Fruit fly (Drosophila melanogaster) whole organism, pupa: ENCODE data around the gene SPE.

Experiments
- CG10348 ChIP-seq: fragments of 200-800 bp; sonication (Bioruptor generic); IDR thresholded peaks from 2 replicates; pipeline ENCODE4 v1.3.6; 2022; ENCODE audit warnings: missing biosample characterization, missing genetic modification characterization
- CG12605 ChIP-seq: fragments of 200-800 bp; sonication (Bioruptor generic); IDR thresholded peaks from 2 replicates; pipeline ENCODE4 v1.3.6; 2022; ENCODE audit warnings: missing biosample characterization, missing genetic modification characterization
- CG13204 ChIP-seq: fragments of 200-800 bp; sonication (Bioruptor generic); optimal IDR thresholded peaks from 2 replicates; lab custom pipeline; 2018; ENCODE audit warnings: missing biosample characterization, mild to moderate bottlenecking, missing genetic modification characterization, moderate library complexity
- CG14655 ChIP-seq: fragments of 200-800 bp; sonication (Bioruptor generic); optimal IDR thresholded peaks from 3 replicates; lab custom pipeline; 2017; ENCODE audit warnings: mild to moderate bottlenecking, missing biosample characterization, missing genetic modification reagents, missing genetic modification characterization
- CG15710 ChIP-seq: fragments of 200-800 bp; sonication (Bioruptor generic); optimal IDR thresholded peaks from 2 replicates; lab custom pipeline; 2018; ENCODE audit warnings: missing biosample characterization, mild to moderate bottlenecking, missing genetic modification characterization, moderate library complexity
- CG17806 ChIP-seq: fragments of 200-800 bp; sonication (Bioruptor generic); optimal IDR thresholded peaks from 2 replicates; lab custom pipeline; 2018; ENCODE audit warnings: missing biosample characterization, mild to moderate bottlenecking, missing genetic modification characterization, moderate library complexity
- CG32121 ChIP-seq: fragments of 200-800 bp; sonication (Bioruptor generic); IDR thresholded peaks from 2 replicates; pipeline ENCODE4 v1.3.6; 2022; ENCODE audit warnings: missing biosample characterization, missing genetic modification characterization
- CG34367 ChIP-seq: fragments of 200-800 bp; sonication (Bioruptor generic); optimal IDR thresholded peaks from 2 replicates; lab custom pipeline; 2018; ENCODE audit warnings: missing biosample characterization, mild to moderate bottlenecking, missing genetic modification characterization
- CG4496 ChIP-seq: fragments of 200-800 bp; sonication (Bioruptor generic); IDR thresholded peaks from 3 replicates; pipeline ENCODE4 v1.3.6; 2022; ENCODE audit warnings: missing biosample characterization, missing genetic modification characterization
- CG8159 ChIP-seq: fragments of 200-800 bp; sonication (Bioruptor generic); optimal IDR thresholded peaks from 3 replicates; lab custom pipeline; 2018; ENCODE audit warnings: missing biosample characterization, mild to moderate bottlenecking, missing genetic modification characterization, moderate library complexity
- CG8301 ChIP-seq: fragments of 200-800 bp; sonication (Bioruptor generic); optimal IDR thresholded peaks from 2 replicates; lab custom pipeline; 2018; ENCODE audit warnings: missing biosample characterization, mild to moderate bottlenecking, missing genetic modification characterization
- CG9948 ChIP-seq: fragments of 200-800 bp; sonication (Bioruptor generic); optimal IDR thresholded peaks from 2 replicates; lab custom pipeline; 2018; ENCODE audit warnings: missing biosample characterization, mild to moderate bottlenecking, missing genetic modification characterization, moderate library complexity
- D1 ChIP-seq: fragments of 200-800 bp; sonication (Bioruptor generic); optimal IDR thresholded peaks from 2 replicates; lab custom pipeline; 2018; ENCODE audit warnings: missing biosample characterization, mild to moderate bottlenecking, missing genetic modification characterization, moderate library complexity
- EcR ChIP-seq: fragments of 200-800 bp; sonication (Bioruptor generic); optimal IDR thresholded peaks from 3 replicates; lab custom pipeline; 2019; ENCODE audit warnings: missing biosample characterization, missing genetic modification characterization, mild to moderate bottlenecking, moderate library complexity, missing genetic modification reagents
- Ets98B ChIP-seq: fragments of 200-800 bp; sonication (Bioruptor generic); IDR thresholded peaks from 2 replicates; pipeline ENCODE4 v1.3.6; 2022; ENCODE audit warnings: missing biosample characterization, missing genetic modification characterization
- Pif1A ChIP-seq: fragments of 200-800 bp; sonication (Bioruptor generic); optimal IDR thresholded peaks from 3 replicates; lab custom pipeline; 2016; ENCODE audit warnings: missing biosample characterization, missing genetic modification characterization
- Pif1B ChIP-seq: fragments of 200-800 bp; sonication (Bioruptor generic); optimal IDR thresholded peaks from 3 replicates; lab custom pipeline; 2016; ENCODE audit warnings: missing biosample characterization, missing genetic modification characterization
- Snoo ChIP-seq: fragments of 200-800 bp; sonication (Bioruptor generic); optimal IDR thresholded peaks from 3 replicates; lab custom pipeline; 2017; ENCODE audit warnings: missing biosample characterization, mild to moderate bottlenecking, missing genetic modification characterization, inconsistent platforms
- fd96Ca ChIP-seq: fragments of 200-800 bp; sonication (Bioruptor generic); IDR thresholded peaks from 3 replicates; pipeline ENCODE4 v1.3.6; 2022; ENCODE audit warnings: missing biosample characterization, missing genetic modification characterization
- gl ChIP-seq: fragments of 200-800 bp; sonication (Bioruptor generic); optimal IDR thresholded peaks from 2 replicates; lab custom pipeline; 2018; ENCODE audit warnings: missing biosample characterization, mild to moderate bottlenecking, missing genetic modification characterization
- rn ChIP-seq: fragments of 200-800 bp; sonication (Bioruptor generic); IDR thresholded peaks from 2 replicates; pipeline ENCODE4 v1.3.6; 2022; ENCODE audit warnings: missing biosample characterization, missing genetic modification characterization

Gene SPE

DNA sequence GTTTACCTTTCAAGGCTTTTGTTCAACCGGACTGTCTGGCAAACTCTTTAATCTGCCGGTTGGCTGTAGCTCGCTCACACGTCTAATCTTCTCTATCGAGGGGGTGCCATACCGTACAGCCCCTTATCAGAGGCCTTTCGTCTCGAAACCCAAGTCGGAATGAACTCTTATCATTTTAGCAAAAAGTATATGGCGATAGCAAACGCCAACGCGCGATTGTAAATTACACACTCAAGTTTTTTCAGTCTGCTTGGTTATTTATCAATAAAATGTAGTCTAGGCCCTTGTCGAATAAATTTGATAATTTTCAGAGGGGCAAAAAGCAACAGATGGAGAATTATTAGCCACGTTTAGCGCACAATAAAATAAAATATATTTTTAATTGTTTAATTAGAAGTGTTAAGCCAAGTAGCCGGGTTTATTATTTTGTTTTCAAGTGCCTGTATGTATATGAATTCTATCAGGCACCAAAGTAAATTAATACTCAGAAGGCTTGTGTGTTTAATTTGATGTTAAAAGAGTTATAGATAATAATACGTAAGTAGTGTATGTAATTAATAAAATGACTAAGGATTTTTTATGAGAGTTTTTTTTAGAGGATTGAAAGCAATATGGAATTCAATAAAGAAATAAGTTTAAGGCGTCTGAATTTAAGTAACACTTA lies 38.9 kb downstream of the SPE start:
- TF ChIP-seq rn (no peak), CG17806 (no peak), CG32121 (GFP tag; lab: Robert Waterston, UW) (no peak), EcR (peak; percentile 61), D1 (tag; lab: Kevin White, UChicago) (no peak), CG12605 (GFP tag; lab: Robert Waterston, UW) (no peak), fd96Ca (GFP tag; lab: Robert Waterston, UW) (no peak), CG8301 (tag; lab: Kevin White, UChicago) (no peak)

DNA sequence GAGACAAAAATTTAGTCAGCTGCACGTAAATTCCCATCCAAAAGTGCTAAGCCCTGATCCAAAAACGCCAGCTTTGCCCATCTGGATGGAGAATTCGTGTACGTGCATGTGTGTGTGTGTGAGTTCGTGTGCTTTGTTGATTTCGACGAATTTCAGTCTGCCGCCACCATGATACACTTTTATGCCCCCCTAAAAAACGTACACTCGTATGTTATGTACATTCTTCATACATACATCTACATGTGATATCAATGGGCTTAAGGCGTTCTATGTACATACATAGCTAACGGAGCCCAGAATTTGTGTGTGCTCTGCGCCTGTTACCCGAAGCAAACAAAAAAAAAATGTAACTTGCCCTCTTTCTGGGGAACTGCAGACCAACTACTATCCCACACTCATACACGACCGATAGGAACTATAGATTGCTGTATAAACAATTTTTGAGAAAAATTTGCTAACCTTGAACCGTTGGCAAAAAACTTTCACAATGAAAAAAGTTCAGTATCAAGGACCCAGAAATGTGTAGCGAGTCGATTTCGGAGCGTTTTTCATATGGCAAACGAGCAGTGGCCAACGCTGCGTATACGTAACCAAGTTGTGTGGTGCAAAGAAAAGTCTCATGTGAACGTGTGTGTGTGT lies 39.8 kb downstream of the SPE start:
- TF ChIP-seq Pif1B, result no peak
- TF ChIP-seq CG13204, result no peak
- no peak for TF ChIP-seq CG10348
- no peak for TF ChIP-seq CG9948 (tag; lab: Kevin White, UChicago)
- TF ChIP-seq fd96Ca (GFP tag; lab: Robert Waterston, UW), result no peak
- TF ChIP-seq CG32121 (GFP tag; lab: Robert Waterston, UW), result no peak
- no peak for TF ChIP-seq Ets98B (GFP tag; lab: Robert Waterston, UW)
- TF ChIP-seq rn, result no peak
- TF ChIP-seq CG34367 (tag; lab: Kevin White, UChicago), result no peak
- TF ChIP-seq CG8301 (tag; lab: Kevin White, UChicago), result no peak
- no peak for TF ChIP-seq CG14655 (GFP tag; lab: Kevin White, UChicago)
- TF ChIP-seq gl (tag; lab: Kevin White, UChicago), result no peak
- TF ChIP-seq Snoo, result no peak
- no peak for TF ChIP-seq CG15710
- no peak for TF ChIP-seq CG17806

DNA sequence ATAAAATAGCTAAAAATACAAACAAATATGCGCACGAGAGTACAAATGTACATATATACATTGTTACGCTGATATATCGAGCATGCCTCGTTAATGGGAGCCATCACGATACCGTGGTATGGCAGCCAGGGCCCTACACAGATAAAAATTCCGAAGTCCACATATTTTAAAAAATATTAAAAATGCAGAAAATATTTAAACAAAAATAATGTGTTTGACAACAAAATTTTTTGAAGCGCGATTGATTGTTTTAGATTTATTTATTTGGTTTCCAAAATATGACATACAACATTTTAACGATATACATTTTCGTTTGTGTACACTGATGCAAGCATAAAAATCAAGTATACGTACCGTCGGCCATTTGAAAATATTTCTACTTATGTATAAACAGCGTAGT lies 40.7 kb downstream of the SPE start:
- no peak for TF ChIP-seq EcR
- TF ChIP-seq CG15710, result peak; percentile 60
- TF ChIP-seq Pif1B, result peak; percentile 45
- TF ChIP-seq CG8159 (tag; lab: Kevin White, UChicago), result peak; percentile 69
- peak; percentile 33; the same call in 1 of the 2 replicates for TF ChIP-seq rn
- no peak for TF ChIP-seq CG10348
- peak; percentile 27 for TF ChIP-seq CG34367 (tag; lab: Kevin White, UChicago)
- no peak for TF ChIP-seq gl (tag; lab: Kevin White, UChicago)
- TF ChIP-seq Snoo, result peak; percentile 40
- TF ChIP-seq CG8301 (tag; lab: Kevin White, UChicago), result peak; percentile 70
- no peak for TF ChIP-seq D1 (tag; lab: Kevin White, UChicago)
- TF ChIP-seq CG4496 (GFP tag; lab: Robert Waterston, UW), result peak; percentile 83
- TF ChIP-seq CG9948 (tag; lab: Kevin White, UChicago), result peak; percentile 63
- TF ChIP-seq CG17806, result peak; percentile 34
- peak; percentile 75 for TF ChIP-seq Ets98B (GFP tag; lab: Robert Waterston, UW)
- TF ChIP-seq CG32121 (GFP tag; lab: Robert Waterston, UW), result peak; percentile 84
- TF ChIP-seq CG13204, result no peak
- 0 out of 3 replicates have a peak, but pooled peaks have one; percentile 50 for TF ChIP-seq fd96Ca (GFP tag; lab: Robert Waterston, UW)
- peak; percentile 67 for TF ChIP-seq CG12605 (GFP tag; lab: Robert Waterston, UW)
- TF ChIP-seq Pif1A (GFP tag; lab: Kevin White, UChicago), result peak; percentile 63
- peak; percentile 67 for TF ChIP-seq CG14655 (GFP tag; lab: Kevin White, UChicago)

DNA sequence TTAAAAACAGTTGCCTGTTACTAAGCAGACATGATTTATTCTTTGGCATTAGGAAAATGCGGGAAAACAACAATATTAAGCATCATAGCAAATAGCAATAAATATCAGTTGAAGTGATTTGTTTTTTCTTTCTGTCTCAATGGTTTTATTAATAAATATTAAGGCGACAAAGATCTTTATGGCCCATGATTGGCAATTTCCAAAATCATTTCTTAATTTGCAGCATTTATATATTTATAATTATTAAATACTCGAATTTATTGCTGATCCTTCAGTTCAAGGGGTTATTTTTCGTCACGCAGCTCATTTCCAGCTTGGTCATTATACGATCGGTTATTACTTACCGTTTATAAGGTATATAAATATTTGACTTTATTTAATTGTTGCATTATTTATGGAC lies 41.6 kb downstream of the SPE start:
- TF ChIP-seq gl (tag; lab: Kevin White, UChicago) (no peak), CG17806 (no peak), CG15710 (no peak), EcR (no peak), CG14655 (GFP tag; lab: Kevin White, UChicago) (no peak), CG32121 (GFP tag; lab: Robert Waterston, UW) (no peak), CG34367 (tag; lab: Kevin White, UChicago) (no peak), CG8301 (tag; lab: Kevin White, UChicago) (no peak), CG9948 (tag; lab: Kevin White, UChicago) (no peak), fd96Ca (GFP tag; lab: Robert Waterston, UW) (no peak), rn (no peak), Pif1A (GFP tag; lab: Kevin White, UChicago) (no peak), D1 (tag; lab: Kevin White, UChicago) (no peak), CG13204 (no peak), Pif1B (no peak), Snoo (no peak), CG8159 (tag; lab: Kevin White, UChicago) (no peak)

DNA sequence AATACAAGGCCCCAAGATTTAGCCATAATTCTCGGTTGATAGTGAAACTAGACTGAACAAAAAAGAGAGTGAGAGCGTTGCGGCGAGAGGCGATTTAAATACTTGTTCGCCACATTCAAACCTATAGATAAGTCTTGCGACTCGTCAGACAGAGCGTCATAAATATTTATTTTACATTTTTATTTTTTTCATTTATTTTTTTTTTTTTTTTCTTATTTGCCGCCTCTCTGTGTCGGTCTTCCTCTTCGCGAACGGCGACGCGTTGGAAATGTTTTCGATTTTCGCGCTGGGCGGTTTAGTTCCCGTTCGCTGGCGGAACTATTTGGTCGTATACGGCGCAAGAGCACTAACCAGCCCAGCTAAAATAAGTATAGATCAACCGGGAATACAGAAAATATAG lies 42.0 kb downstream of the SPE start:
- TF ChIP-seq CG14655 (GFP tag; lab: Kevin White, UChicago) (peak; percentile 23), Snoo (no peak), CG17806 (no peak), fd96Ca (GFP tag; lab: Robert Waterston, UW) (0 out of 3 replicates have a peak, but pooled peaks have one; percentile 25), CG13204 (peak; percentile 62), CG9948 (tag; lab: Kevin White, UChicago) (peak; percentile 7), CG34367 (tag; lab: Kevin White, UChicago) (no peak), CG10348 (no peak), Ets98B (GFP tag; lab: Robert Waterston, UW) (peak; percentile 71; the same call in 1 of the 2 replicates), rn (no peak), Pif1B (peak; percentile 44), D1 (tag; lab: Kevin White, UChicago) (no peak), CG15710 (peak; percentile 52), CG12605 (GFP tag; lab: Robert Waterston, UW) (peak; percentile 85), EcR (no peak), CG4496 (GFP tag; lab: Robert Waterston, UW) (peak; percentile 76; the same call in 2 of the 3 replicates), gl (tag; lab: Kevin White, UChicago) (peak; percentile 62), CG8159 (tag; lab: Kevin White, UChicago) (peak; percentile 49), CG32121 (GFP tag; lab: Robert Waterston, UW) (peak; percentile 28; the same call in 1 of the 2 replicates), Pif1A (GFP tag; lab: Kevin White, UChicago) (peak; percentile 57), CG8301 (tag; lab: Kevin White, UChicago) (no peak)
- TF ChIP-seq, all 21 proteins: peak for 13
